Fruit fly (Drosophila melanogaster): ENCODE results near the gene Arfrp1.

Arfrp1 gene

DNA sequence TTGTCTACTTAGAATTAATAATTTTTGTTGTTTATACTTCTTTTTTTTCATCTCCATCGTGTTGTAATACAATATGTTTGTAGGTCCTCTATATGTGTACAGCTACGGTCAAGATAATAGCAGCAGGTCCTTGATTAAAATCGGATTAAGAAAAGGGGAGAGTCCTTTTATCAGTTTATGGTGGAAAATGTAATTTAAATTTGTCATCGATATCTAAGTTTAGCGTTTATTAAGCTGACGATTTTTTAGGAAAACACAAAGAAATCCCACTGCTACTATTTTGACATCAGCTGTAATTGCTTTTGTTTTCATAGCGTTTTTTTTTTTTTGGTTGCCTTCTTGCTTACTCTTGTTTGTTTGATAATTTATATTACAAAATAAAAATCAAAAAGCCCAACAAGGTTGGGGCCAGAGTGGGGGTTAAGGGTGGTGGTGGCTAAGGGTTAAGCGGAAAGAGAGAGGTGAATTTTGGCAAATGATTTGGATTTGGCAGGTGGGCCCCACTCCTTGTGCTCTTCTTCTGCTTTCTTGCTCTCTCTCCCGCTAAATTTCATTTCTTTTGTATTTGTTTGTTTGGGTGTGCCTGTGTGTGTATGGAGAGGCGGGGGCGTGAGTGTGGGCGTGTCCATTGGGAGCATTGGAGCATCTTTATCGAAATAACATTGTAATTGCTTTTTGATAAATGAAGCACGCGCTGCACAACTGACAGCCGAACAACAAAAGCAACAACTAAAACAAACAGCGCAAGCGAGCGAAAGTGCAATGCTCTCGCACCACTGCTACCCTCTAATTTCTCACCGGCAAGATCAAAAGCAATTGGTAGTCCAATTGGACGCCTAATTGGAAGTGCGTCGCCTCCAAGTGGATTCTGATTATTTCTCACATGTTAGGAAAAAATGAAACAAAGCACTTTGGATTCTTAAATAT is 14.2 kb downstream of the Arfrp1 start (continued):
- TF ChIP-seq CG18764 (GFP tag; optimal IDR thresholded peaks at IDR 0.05) (no peak), CG14965 (GFP tag; optimal IDR thresholded peaks at IDR 0.05; ENCODE audit: borderline replicate concordance) (no peak), CG4854 (GFP tag; optimal IDR thresholded peaks at IDR 0.05) (peak; percentile 12), jigr1 (GFP tag; IDR thresholded peaks at IDR 0.05) (no peak), CG14667 (GFP tag; IDR thresholded peaks at IDR 0.05) (no peak), Antp (GFP tag; optimal IDR thresholded peaks at IDR 0.05) (no peak), Fer2 (tag; optimal IDR thresholded peaks at IDR 0.05) (no peak), Ptx1 (GFP tag; IDR thresholded peaks at IDR 0.05) (peak; percentile 46; the same call in 1 of the 2 replicates), slbo (GFP tag; IDR thresholded peaks at IDR 0.05) (peak; percentile 55), Optix (GFP tag; IDR thresholded peaks at IDR 0.05) (no peak), Sry-β (GFP tag; optimal IDR thresholded peaks at IDR 0.05) (no peak), NC2β (GFP tag; optimal IDR thresholded peaks at IDR 0.05) (no peak), danr (GFP tag; IDR thresholded peaks at IDR 0.05) (no peak), ap (GFP tag; IDR thresholded peaks at IDR 0.05) (no peak), dpn (GFP tag; optimal IDR thresholded peaks at IDR 0.05) (peak; percentile 24 to 32), Blimp-1 (GFP tag; optimal IDR thresholded peaks at IDR 0.05) (peak; percentile 60), CG5180 (GFP tag; optimal IDR thresholded peaks at IDR 0.05) (no peak), prd (optimal IDR thresholded peaks at IDR 0.05) (no peak), prd (GFP tag; IDR thresholded peaks at IDR 0.05) (0 out of 3 replicates have a peak, but pooled peaks have one; percentile 43), zfh1 (GFP tag; IDR thresholded peaks at IDR 0.05) (0 out of 3 replicates have a peak, but pooled peaks have one; percentile 6), CG31365 (tag; optimal IDR thresholded peaks at IDR 0.05) (no peak), Dip3 (GFP tag; optimal IDR thresholded peaks at IDR 0.05) (no peak), CG10267 (tag; optimal IDR thresholded peaks at IDR 0.05) (peak; percentile 50), CG9797 (GFP tag; optimal IDR thresholded peaks at IDR 0.05) (no peak), CG6765 (GFP tag; optimal IDR thresholded peaks at IDR 0.05) (no peak), CG16815 (GFP tag; optimal IDR thresholded peaks at IDR 0.05) (no peak), fd64A (GFP tag; optimal IDR thresholded peaks at IDR 0.05) (no peak), Lpt (GFP tag; optimal IDR thresholded peaks at IDR 0.05) (no peak), knrl (GFP tag; IDR thresholded peaks at IDR 0.05; ENCODE audit: partially characterized antibody) (no peak), Chrac-16 (GFP tag; optimal IDR thresholded peaks at IDR 0.05) (no peak), CG3995 (GFP tag; optimal IDR thresholded peaks at IDR 0.05) (no peak), CG12071 (GFP tag; optimal IDR thresholded peaks at IDR 0.05) (peak; percentile 19), Trl (optimal IDR thresholded peaks at IDR 0.05) (no peak), Trl (GFP tag; optimal IDR thresholded peaks at IDR 0.05) (no peak), Scr (GFP tag; IDR thresholded peaks at IDR 0.05; ENCODE audit: partially characterized antibody) (no peak), tap (tag; optimal IDR thresholded peaks at IDR 0.05) (no peak), CG11456 (GFP tag; IDR thresholded peaks at IDR 0.05) (0 out of 3 replicates have a peak, but pooled peaks have one; percentile 10), chn (GFP tag; optimal IDR thresholded peaks at IDR 0.05) (no peak), yki (optimal IDR thresholded peaks at IDR 0.05) (no peak), maf-S (GFP tag; optimal IDR thresholded peaks at IDR 0.05) (no peak), grn (GFP tag; optimal IDR thresholded peaks at IDR 0.05) (no peak), ase (GFP tag; IDR thresholded peaks at IDR 0.05) (no peak), slou (GFP tag; optimal IDR thresholded peaks at IDR 0.05) (no peak), Atf3 (GFP tag; optimal IDR thresholded peaks at IDR 0.05) (no peak), CG7556 (GFP tag; optimal IDR thresholded peaks at IDR 0.05) (peak; percentile 46), wor (GFP tag; IDR thresholded peaks at IDR 0.05) (no peak), ind (GFP tag; optimal IDR thresholded peaks at IDR 0.05) (peak; percentile 46), crol (GFP tag; IDR thresholded peaks at IDR 0.05) (0 out of 2 replicates have a peak, but pooled peaks have one; percentile 16), Bteb2 (GFP tag; optimal IDR thresholded peaks at IDR 0.05) (peak; percentile 39), CG9817 (tag; optimal IDR thresholded peaks at IDR 0.05) (no peak)

All from whole organism, embryonic.